Worm (Caenorhabditis elegans): ENCODE data around the gene fbxl-3.

- no peak for TF ChIP-seq fkh-2 (tag; optimal IDR thresholded peaks at IDR 0.05)
- no peak for TF ChIP-seq jun-1 (tag; optimal IDR thresholded peaks at IDR 0.05)
- no peak for TF ChIP-seq nhr-28 (tag; optimal IDR thresholded peaks at IDR 0.05)
- no peak for TF ChIP-seq R02D3.7 (tag; optimal IDR thresholded peaks at IDR 0.05)
- TF ChIP-seq fos-1 (tag; optimal IDR thresholded peaks at IDR 0.05), result no peak
- TF ChIP-seq nhr-76 (tag; optimal IDR thresholded peaks at IDR 0.05), result no peak
Observed at ce11 chrII:5355384-5355783, 43.3 kb downstream of the fbxl-3 start, which contains the start of gene srg-69.
